Worm (Caenorhabditis elegans): ENCODE data around the gene B0334.20.

The B0334.20 gene

DNA sequence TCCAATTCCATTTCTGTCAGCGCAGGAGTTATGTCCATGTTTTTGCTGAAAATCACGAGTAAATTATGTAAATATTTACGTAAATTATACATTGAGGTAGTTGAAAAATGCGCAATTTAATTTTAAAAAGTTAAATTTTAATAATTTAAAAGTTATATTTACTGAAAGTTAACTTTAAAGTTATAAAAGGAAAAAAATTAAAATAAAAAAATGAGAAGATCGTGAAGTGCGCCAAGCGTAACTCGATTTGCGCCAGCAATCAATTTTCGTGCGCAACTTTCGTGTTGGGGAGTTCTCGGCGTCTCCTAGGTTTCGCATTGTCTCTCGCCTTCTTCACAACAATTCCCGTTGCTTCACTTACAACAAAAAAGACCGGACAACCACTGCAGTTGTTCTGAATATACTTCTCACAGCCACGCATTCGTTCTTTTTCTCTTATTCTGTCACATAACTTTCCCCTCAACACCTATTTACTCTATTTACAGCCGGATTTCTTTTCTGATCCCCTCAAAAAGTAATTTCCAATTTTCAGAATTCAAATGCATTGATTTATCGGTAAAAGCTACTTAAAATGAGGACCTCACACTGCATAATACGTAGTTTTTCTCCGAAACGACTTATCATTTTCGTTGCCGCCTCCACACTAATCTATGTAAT lies 26.6 kb downstream of the B0334.20 start, which contains the start of the genes metl-1 and W02B12.11:
TSS of gene metl-1 (minus strand) at position 51 of the 657 bp plus-strand sequence.
TSS of gene W02B12.11 (plus strand) at position 337 of the 657 bp plus-strand sequence.
- no peak for TF ChIP-seq unc-62 (GFP tag; optimal IDR thresholded peaks at IDR 0.05)

DNA sequence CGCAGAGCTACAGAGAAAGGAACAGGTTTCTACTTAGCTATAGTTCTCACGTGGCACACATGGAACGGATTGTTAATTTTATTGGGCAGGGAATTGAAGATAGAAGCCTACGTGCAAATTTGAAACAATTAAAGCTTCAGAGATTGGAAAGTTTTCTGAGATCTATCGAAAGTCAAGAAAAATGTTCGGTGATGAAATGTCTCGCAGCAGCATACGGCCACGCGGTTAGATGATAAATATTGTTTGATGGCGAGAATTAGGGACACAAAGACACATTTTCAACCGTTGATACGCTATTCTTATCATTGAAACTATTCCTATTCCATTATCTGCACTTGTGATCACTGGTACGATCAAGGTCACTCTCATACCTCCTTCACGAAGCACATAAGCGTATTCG lies 27.7 kb downstream of the B0334.20 start:
- TF ChIP-seq unc-62 (GFP tag; optimal IDR thresholded peaks at IDR 0.05) = no peak

DNA sequence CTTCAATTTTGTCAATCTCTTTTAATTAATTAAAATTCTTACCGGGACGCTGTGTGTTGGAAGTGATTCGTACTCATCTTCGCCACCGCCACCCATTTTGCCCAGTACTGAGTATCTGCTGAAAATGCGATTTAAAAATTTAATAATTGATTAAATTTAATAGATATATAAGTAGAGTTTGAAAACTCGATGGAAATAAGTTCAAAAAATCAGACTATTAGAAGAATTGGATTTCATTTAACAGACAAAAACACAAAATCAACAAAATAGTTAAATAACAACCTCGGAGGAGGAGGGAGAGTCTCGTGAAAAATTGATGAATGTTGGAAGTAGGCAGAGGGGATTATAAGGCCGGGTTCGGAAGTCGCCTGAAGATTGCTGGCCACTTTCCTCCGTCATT lies 28.3 kb downstream of the B0334.20 start, which contains the start of gene mfn-1:
TSS of gene mfn-1 (minus strand) at position 101 of the 400 bp plus-strand sequence.
- no peak for TF ChIP-seq unc-62 (GFP tag; optimal IDR thresholded peaks at IDR 0.05)

DNA sequence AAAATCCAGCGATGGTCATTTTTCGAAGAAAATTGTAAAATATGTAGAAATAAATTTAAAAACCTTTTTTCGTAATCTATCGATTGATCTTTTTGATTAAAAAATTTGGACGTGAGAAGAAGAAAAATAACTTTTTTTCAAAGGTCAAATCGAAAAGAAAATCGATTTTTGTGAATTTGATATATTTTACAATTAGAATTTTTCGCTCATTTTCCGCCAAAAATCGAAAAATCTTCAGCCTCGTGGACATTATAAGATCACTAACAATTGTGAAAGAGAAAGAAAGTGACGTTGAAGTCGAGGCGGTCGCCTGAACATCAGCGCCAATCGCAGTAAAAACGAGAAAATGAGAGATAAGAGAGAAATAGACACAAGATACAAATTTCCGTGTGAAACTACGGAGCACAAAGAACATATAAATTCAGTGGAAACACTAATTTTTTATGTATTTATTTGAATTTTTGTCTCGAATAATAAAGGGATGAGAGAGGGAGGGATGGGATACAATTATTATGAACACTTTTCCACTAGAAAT lies 30.6 kb downstream of the B0334.20 start, which contains the start of gene cisd-1:
TSS of gene cisd-1 (minus strand) at position 51 of the 535 bp plus-strand sequence.
- no peak for TF ChIP-seq unc-62 (GFP tag; optimal IDR thresholded peaks at IDR 0.05)

DNA sequence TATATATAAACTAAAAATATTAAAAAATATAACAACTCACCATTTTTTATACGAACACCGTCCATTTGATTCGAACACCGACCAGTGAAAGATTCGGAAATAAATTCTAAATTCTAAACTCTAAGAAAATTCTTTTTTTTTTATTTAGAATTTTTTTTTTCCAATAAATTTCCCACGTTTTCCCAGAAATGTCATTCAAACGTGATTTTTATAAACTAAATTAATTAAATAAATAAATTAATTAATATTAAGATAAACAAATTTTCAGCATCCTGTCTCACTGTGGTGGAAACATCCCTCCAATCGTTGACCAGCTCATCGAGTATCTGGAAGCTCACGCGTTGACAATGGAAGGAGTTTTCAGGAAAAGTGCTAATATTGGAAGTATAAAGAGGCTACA lies 32.7 kb downstream of the B0334.20 start, which contains the start of gene klp-17:
TSS of gene klp-17 (minus strand) at position 101 of the 400 bp plus-strand sequence.
- no peak for TF ChIP-seq unc-62 (GFP tag; optimal IDR thresholded peaks at IDR 0.05)

DNA sequence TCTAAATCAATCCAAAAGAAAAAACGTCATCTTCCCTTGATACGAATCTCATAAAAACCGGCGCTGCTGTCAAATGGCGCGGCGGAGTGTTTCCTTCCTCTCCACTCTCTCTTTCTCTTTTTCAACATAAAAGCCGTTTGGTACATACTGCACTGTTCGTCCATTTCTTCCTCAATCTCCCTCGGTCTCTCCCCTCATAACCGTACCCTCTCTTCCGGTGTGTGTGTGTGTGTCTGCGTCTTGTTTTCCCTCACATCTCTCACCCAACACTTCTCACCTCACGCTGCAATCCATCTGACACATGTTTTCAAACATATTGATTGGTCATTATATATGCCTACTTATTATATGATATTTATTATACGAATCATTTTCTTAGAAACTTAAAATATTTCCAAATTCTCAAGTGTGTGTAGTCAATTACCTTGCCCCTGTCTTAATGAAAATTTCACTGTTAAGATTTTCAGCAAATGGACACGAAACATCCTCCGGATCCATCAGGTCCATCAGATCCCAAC lies 35.8 kb downstream of the B0334.20 start, which contains the start of the genes aars-1 and rga-1:
TSS of gene aars-1 (minus strand) at position 71 of the 518 bp plus-strand sequence.
TSS of gene rga-1 (plus strand) at position 468 of the 518 bp plus-strand sequence.
- no peak for TF ChIP-seq unc-62 (GFP tag; optimal IDR thresholded peaks at IDR 0.05)

DNA sequence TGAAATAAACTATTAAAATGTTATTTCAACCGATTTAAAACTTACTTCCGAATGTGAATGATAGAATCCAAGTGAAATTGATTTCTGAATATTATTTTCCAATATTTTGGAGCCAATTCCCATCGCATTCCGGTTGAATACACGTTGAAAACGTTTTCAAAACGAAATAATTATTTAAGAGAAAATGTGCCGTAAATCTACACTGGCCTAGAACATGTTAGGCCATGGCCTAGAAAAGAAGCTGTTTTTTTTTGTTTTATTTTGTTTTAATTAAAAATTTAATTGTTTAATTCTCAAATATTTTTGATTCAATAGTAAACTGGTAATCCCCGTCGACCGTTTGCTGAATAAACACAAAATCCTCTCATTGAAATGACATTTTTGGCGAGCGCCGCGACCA lies 36.4 kb downstream of the B0334.20 start:
- no peak for TF ChIP-seq unc-62 (GFP tag; optimal IDR thresholded peaks at IDR 0.05)

DNA sequence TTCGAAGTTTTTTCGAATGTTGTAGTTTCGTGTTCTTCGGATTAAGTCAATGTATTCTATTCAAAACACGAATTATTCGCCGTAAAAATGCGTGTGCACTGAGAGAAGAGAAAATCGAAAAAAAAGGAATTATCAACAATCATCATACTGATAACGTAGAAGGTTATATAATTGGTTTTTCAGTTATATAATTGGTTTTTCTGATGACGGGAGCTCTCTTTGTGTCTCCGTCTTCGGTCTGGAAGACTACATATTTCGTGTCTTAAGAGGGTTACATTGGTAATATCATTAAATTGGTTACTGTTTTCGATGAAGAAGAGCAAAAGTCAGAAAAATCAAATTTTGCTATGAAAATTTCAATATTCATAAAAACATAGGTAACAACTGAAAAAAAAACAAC lies 40.4 kb downstream of the B0334.20 start:
- TF ChIP-seq unc-62 (GFP tag; optimal IDR thresholded peaks at IDR 0.05) = no peak

DNA sequence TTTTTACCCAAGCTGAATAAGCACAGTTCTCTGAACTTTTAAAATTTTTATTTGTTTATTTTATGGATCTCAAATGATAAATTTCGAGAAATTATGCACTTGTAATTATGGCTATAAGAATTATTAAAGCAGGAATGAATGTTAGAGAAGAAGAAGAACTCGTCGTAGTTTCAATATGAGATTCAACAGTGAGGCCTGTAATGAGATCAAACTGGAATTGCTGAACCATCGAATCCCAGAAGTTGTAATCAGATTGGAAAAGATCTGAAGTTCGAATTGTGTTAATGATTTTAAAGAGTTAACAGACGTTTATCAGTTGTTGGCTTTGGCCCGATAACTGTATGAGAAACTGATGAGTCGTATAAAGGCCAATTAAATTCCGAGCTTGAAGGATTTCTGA lies 44.5 kb downstream of the B0334.20 start:
- no peak for TF ChIP-seq unc-62 (GFP tag; optimal IDR thresholded peaks at IDR 0.05)

DNA sequence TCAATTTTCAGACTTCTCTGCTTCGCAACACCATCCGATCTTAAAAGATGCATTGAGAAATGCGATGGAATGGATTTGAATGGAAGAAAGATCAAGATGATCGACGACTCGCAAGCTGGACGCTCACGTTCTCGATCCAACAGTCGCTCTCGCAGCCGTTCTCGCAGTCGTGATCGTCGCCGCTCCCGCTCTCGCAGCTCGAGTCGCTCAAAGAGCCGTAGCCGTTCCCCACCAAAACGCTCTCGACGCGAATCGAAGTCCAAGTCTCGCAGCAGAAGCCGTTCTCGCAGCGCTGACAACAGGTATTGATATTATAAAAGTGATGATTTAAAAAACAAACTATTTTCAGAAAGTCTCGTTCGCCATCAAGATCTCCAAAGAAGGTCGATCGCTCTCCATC lies 45.1 kb downstream of the B0334.20 start:
- TF ChIP-seq unc-62 (GFP tag; optimal IDR thresholded peaks at IDR 0.05) = no peak

DNA sequence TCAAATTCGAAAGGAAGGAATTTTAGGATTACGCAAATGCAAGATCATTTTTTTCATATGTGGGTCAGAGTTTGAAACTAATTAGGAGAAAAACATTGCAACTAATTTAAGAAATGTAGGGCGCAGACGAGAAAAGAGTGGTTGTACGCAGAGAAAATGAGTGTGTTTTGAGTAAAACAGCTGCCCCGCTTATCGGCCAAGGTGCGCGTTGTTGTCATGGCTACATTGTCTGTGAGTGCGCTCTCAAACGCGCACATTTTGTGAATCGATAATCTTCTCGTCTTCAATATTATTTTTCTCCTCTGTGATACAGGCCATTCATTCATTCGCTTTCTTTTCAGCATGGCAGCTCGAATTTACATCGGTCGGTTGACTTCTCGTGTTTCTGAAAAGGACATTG lies 46.6 kb downstream of the B0334.20 start:
- TF ChIP-seq unc-62 (GFP tag; optimal IDR thresholded peaks at IDR 0.05) = no peak

DNA sequence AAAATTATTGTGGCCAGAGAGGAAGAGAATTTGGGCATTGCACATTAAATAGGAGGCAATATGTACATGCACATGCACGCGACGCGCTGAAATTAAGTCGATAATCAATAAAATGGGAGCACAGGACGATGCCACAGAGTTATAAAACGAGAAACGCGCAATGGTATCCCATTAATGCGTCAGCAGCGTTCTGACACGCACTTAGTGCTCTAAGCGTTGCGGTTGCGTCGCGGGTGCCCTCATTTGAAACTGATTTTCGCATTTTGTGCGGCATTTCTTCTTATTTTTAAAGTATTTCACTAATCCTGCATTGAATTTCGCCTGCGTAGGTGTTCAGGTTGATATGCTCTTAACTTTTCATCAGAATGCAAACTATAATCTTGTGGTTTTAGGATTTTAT lies 47.2 kb downstream of the B0334.20 start, which contains the start of gene rsp-1:
TSS of gene rsp-1 (plus strand) at position 338 of the 400 bp plus-strand sequence.
- TF ChIP-seq unc-62 (GFP tag; optimal IDR thresholded peaks at IDR 0.05) = no peak

DNA sequence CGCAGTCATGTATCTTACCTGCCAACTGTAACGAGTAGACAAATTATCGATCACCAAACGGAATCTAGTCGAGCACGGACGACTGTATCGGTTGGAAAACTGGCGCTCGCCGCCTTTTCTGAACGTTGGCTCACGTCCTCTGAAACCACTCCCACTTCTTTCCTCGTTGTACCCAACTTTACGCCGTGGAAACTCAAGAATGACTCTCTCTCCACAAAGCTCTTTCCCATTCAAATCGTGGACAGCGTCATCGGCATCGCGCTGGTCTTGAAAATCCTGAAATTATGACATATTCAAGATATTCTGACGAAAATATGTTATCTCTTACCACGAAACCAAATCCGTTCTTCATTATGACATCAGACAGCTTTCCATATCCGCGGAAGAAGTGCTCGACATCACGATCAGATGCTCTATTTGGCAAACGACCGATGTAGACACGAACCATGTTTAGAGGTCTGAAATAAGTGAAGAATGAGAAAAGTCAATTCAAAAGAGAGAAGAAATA lies 47.7 kb downstream of the B0334.20 start, which contains the start of gene rsp-2:
TSS of gene rsp-2 (minus strand) at position 458 of the 508 bp plus-strand sequence.
- TF ChIP-seq unc-62 (GFP tag; optimal IDR thresholded peaks at IDR 0.05) = no peak

DNA sequence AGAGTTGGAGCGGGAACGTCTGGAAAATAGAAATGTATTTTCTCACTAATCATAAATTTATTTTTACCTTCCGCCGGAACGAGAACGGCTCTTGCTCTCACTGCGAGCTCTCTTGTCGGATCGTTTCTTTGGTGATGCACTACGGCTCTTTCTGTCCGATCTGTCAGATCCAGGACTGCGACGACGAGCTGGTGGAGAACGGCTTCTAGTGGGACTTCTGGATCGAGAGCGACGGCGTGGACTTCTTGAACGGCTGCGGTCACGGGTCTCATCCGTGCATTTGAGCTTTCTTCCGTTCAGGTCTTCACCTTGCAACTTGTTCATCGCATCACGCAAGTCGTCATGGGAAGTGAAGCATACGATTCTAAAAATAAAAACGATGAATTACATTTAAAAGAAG lies 48.5 kb downstream of the B0334.20 start:
- TF ChIP-seq unc-62 (GFP tag; optimal IDR thresholded peaks at IDR 0.05) = no peak

DNA sequence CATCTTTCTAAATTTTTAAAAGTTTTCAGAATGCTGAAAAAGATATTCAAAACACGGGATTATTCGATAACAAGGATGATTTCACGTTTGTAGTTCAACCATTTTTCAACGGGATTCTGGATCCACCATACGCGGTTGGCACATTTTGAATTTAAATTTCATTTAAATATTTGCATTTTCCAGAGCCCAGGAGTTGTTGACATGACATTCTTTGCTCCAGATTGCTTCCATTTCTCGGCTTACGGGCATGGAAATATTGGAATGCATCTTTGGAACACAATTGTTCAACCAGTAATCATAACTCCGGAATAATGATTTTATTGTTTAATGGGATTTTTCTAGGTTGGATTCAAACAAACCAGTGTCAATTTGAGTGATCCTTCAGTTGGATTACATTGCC lies 49.4 kb downstream of the B0334.20 start:
- TF ChIP-seq unc-62 (GFP tag; optimal IDR thresholded peaks at IDR 0.05) = no peak

Data from whole organism, dauer.